Worm (Caenorhabditis elegans) whole organism, young adult: ENCODE measurements around the gene snb-1.

ENCODE experiments used
- B0019.2 ChIP-seq: fragments of 200-800 bp; sonication (Bioruptor generic); conservative IDR thresholded peaks from 2 replicates; pipeline ENCODE4 v1.3.6; 2022; ENCODE audit warnings: missing genetic modification reagents, missing genetic modification characterization, missing compliant biosample characterization
- C17E4.6 ChIP-seq: fragments of 200-800 bp; sonication (Bioruptor generic); IDR thresholded peaks from 2 replicates; pipeline ENCODE4 v1.3.6; 2022; ENCODE audit warnings: missing genetic modification reagents, missing genetic modification characterization, missing compliant biosample characterization
- D2030.7 ChIP-seq: fragments of 200-800 bp; sonication (Bioruptor generic); IDR thresholded peaks from 2 replicates; pipeline ENCODE4 v1.3.6; 2022; ENCODE audit warnings: missing genetic modification reagents, missing genetic modification characterization, missing compliant biosample characterization
- F22D6.2 ChIP-seq: sonication (generic microtip); optimal IDR thresholded peaks from 2 replicates; lab custom pipeline; 2016; ENCODE audit warnings: mild to moderate bottlenecking, missing genetic modification characterization, missing compliant biosample characterization
- F33H1.4 ChIP-seq: fragments of 200-800 bp; sonication (Bioruptor generic); IDR thresholded peaks from 2 replicates; pipeline ENCODE4 v1.3.6; 2022; ENCODE audit warnings: missing genetic modification reagents, missing genetic modification characterization, missing compliant biosample characterization
- F37B4.10 ChIP-seq: fragments of 200-800 bp; sonication (Bioruptor generic); IDR thresholded peaks from 2 replicates; pipeline ENCODE4 v1.3.6; 2022; ENCODE audit warnings: missing genetic modification characterization, missing compliant biosample characterization
- F49E8.2 ChIP-seq: sonication (generic microtip); optimal IDR thresholded peaks from 3 replicates; lab custom pipeline; 2017; ENCODE audit warnings: missing genetic modification characterization, mild to moderate bottlenecking, missing compliant biosample characterization, antibody characterized with exemption, moderate library complexity; ENCODE audit not compliant: insufficient read depth
- K11D2.4 ChIP-seq: fragments of 200-800 bp; sonication (Bioruptor generic); IDR thresholded peaks from 2 replicates; pipeline ENCODE4 v1.3.6; 2022; ENCODE audit warnings: missing genetic modification reagents, missing genetic modification characterization, missing compliant biosample characterization
- T07F8.4 ChIP-seq: sonication (generic microtip); optimal IDR thresholded peaks from 2 replicates; lab custom pipeline; 2016; ENCODE audit warnings: mild to moderate bottlenecking, missing genetic modification characterization, moderate library complexity, missing compliant biosample characterization
- Y53F4B.3 ChIP-seq: fragments of 200-800 bp; sonication (Bioruptor generic); IDR thresholded peaks from 2 replicates; pipeline ENCODE4 v1.3.6; 2022; ENCODE audit warnings: missing genetic modification reagents, missing genetic modification characterization, missing compliant biosample characterization
- Y56A3A.18 ChIP-seq: fragments of 200-800 bp; sonication (Bioruptor generic); IDR thresholded peaks from 2 replicates; pipeline ENCODE4 v1.3.6; 2022; ENCODE audit warnings: missing genetic modification reagents, missing genetic modification characterization, missing compliant biosample characterization
- akir-1 ChIP-seq: fragments of 200-800 bp; sonication (Bioruptor generic); optimal IDR thresholded peaks from 2 replicates; lab custom pipeline; 2018; ENCODE audit warnings: mild to moderate bottlenecking, missing genetic modification characterization, moderate library complexity, missing compliant biosample characterization
- aptf-3 ChIP-seq: fragments of 200-800 bp; sonication (Bioruptor generic); IDR thresholded peaks from 2 replicates; pipeline ENCODE4 v1.3.6; 2022; ENCODE audit warnings: missing genetic modification characterization, missing compliant biosample characterization
- bed-1 ChIP-seq: fragments of 200-800 bp; sonication (Bioruptor generic); IDR thresholded peaks from 2 replicates; pipeline ENCODE4 v1.3.6; 2022; ENCODE audit warnings: missing genetic modification reagents, missing genetic modification characterization, missing compliant biosample characterization
- ceh-100 ChIP-seq: fragments of 200-800 bp; sonication (Bioruptor generic); IDR thresholded peaks from 2 replicates; pipeline ENCODE4 v1.3.6; 2022; ENCODE audit warnings: missing genetic modification reagents, missing genetic modification characterization, missing compliant biosample characterization
- ceh-27 ChIP-seq: fragments of 200-800 bp; sonication (Bioruptor generic); optimal IDR thresholded peaks from 2 replicates; lab custom pipeline; 2018; ENCODE audit warnings: mild to moderate bottlenecking, missing genetic modification characterization, moderate library complexity, missing compliant biosample characterization
- ceh-40 ChIP-seq: fragments of 200-800 bp; sonication (Bioruptor generic); IDR thresholded peaks from 2 replicates; pipeline ENCODE4 v1.3.6; 2022; ENCODE audit warnings: missing genetic modification characterization, missing compliant biosample characterization
- ceh-91 ChIP-seq: fragments of 200-800 bp; sonication (Bioruptor generic); IDR thresholded peaks from 2 replicates; pipeline ENCODE4 v1.3.6; 2022; ENCODE audit warnings: missing genetic modification reagents, missing genetic modification characterization, missing compliant biosample characterization
- chd-7 ChIP-seq: sonication (generic microtip); optimal IDR thresholded peaks from 2 replicates; lab custom pipeline; 2016; ENCODE audit warnings: mild to moderate bottlenecking, missing genetic modification characterization, moderate library complexity, missing compliant biosample characterization
- dox-1 ChIP-seq: fragments of 200-800 bp; sonication (Bioruptor generic); IDR thresholded peaks from 2 replicates; pipeline ENCODE4 v1.3.6; 2022; ENCODE audit warnings: missing genetic modification reagents, missing genetic modification characterization, missing compliant biosample characterization
- dpl-1 ChIP-seq: fragments of 150-350 bp; optimal IDR thresholded peaks from 2 replicates; lab custom pipeline; 2014; ENCODE audit warnings: missing biosample characterization, missing genetic modification reagents, missing genetic modification characterization
- efl-1 ChIP-seq: fragments of 150-350 bp; optimal IDR thresholded peaks from 2 replicates; lab custom pipeline; 2014; ENCODE audit warnings: missing biosample characterization, missing genetic modification reagents, missing genetic modification characterization
- egl-44 ChIP-seq: fragments of 200-800 bp; sonication (Bioruptor generic); IDR thresholded peaks from 2 replicates; pipeline ENCODE4 v1.3.6; 2022; ENCODE audit warnings: missing genetic modification reagents, missing genetic modification characterization, missing compliant biosample characterization
- ets-4 ChIP-seq: fragments of 200-800 bp; sonication (Bioruptor generic); optimal IDR thresholded peaks from 2 replicates; lab custom pipeline; 2018; ENCODE audit warnings: mild to moderate bottlenecking, missing genetic modification characterization, missing compliant biosample characterization
- hmg-1.2 ChIP-seq: fragments of 200-800 bp; sonication (Bioruptor generic); IDR thresholded peaks from 2 replicates; pipeline ENCODE4 v1.3.6; 2022; ENCODE audit warnings: missing genetic modification reagents, missing genetic modification characterization, missing compliant biosample characterization
- hrde-1 ChIP-seq: sonication (generic microtip); optimal IDR thresholded peaks from 2 replicates; lab custom pipeline; 2016; ENCODE audit warnings: missing genetic modification characterization, mild to moderate bottlenecking, missing compliant biosample characterization, moderate library complexity, missing genotype, missing genetic modification reagents, borderline replicate concordance
- lin-35 ChIP-seq, 3 experiments: fragments of 150-350 bp in 2 of 3; sonication (generic microtip) in 1 of 3; optimal IDR thresholded peaks; 2 replicates each; lab custom pipeline; 2014 to 2018; ENCODE audit warnings: missing biosample characterization in 3 of 3, missing genetic modification characterization in 3 of 3, missing genetic modification reagents in 3 of 3
- lin-54 ChIP-seq: fragments of 200-800 bp; sonication (Bioruptor generic); optimal IDR thresholded peaks from 2 replicates; lab custom pipeline; 2018; ENCODE audit warnings: mild to moderate bottlenecking, missing genetic modification characterization, missing compliant biosample characterization
- lsl-1 ChIP-seq: fragments of 200-800 bp; sonication (Bioruptor generic); optimal IDR thresholded peaks from 2 replicates; lab custom pipeline; 2018; ENCODE audit warnings: mild to moderate bottlenecking, missing genetic modification characterization, moderate library complexity, missing compliant biosample characterization
- madf-10 ChIP-seq: sonication (generic microtip); optimal IDR thresholded peaks from 2 replicates; lab custom pipeline; 2016; ENCODE audit warnings: mild to moderate bottlenecking, missing genetic modification characterization, missing compliant biosample characterization
- madf-3 ChIP-seq: fragments of 200-800 bp; sonication (Bioruptor generic); IDR thresholded peaks from 2 replicates; pipeline ENCODE4 v1.3.6; 2022; ENCODE audit warnings: missing genetic modification reagents, missing genetic modification characterization, missing compliant biosample characterization
- madf-6 ChIP-seq: fragments of 200-800 bp; sonication (Bioruptor generic); IDR thresholded peaks from 2 replicates; pipeline ENCODE4 v1.3.6; 2022; ENCODE audit warnings: missing genetic modification reagents, missing genetic modification characterization, missing compliant biosample characterization
- madf-8 ChIP-seq: fragments of 200-800 bp; sonication (Bioruptor generic); conservative IDR thresholded peaks from 2 replicates; pipeline ENCODE4 v1.3.6; 2022; ENCODE audit warnings: missing genetic modification reagents, missing genetic modification characterization, missing compliant biosample characterization
- mcd-1 ChIP-seq: fragments of 200-800 bp; sonication (Bioruptor generic); IDR thresholded peaks from 2 replicates; pipeline ENCODE4 v1.3.6; 2022; ENCODE audit warnings: missing genetic modification reagents, missing genetic modification characterization, missing compliant biosample characterization
- nhr-120 ChIP-seq: fragments of 200-800 bp; sonication (Bioruptor generic); IDR thresholded peaks from 2 replicates; pipeline ENCODE4 v1.3.6; 2022; ENCODE audit warnings: missing genetic modification characterization, missing compliant biosample characterization
- rcor-1 ChIP-seq: fragments of 200-800 bp; sonication (Bioruptor generic); IDR thresholded peaks from 2 replicates; pipeline ENCODE4 v1.3.6; 2022; ENCODE audit warnings: missing genetic modification reagents, missing genetic modification characterization, missing compliant biosample characterization
- repo-1 ChIP-seq: sonication (generic microtip); optimal IDR thresholded peaks from 2 replicates; lab custom pipeline; 2017; ENCODE audit warnings: mild to moderate bottlenecking, missing genetic modification characterization, missing compliant biosample characterization
- sdz-38 ChIP-seq: sonication (generic microtip); optimal IDR thresholded peaks from 2 replicates; lab custom pipeline; 2016; ENCODE audit warnings: missing genotype, missing genetic modification characterization, missing compliant biosample characterization
- snpc-3.4 ChIP-seq: sonication (generic microtip); optimal IDR thresholded peaks from 2 replicates; lab custom pipeline; 2017; ENCODE audit warnings: missing genetic modification characterization, mild to moderate bottlenecking, missing compliant biosample characterization, antibody characterized with exemption, moderate library complexity, missing genotype, missing genetic modification reagents
- snpc-4 ChIP-seq, 5 experiments: fragments of 150-350 bp in 1 of 5; sonication (generic microtip) in 4 of 5; optimal IDR thresholded peaks; 2 replicates each; lab custom pipeline; 2014 to 2018; ENCODE audit warnings: missing genetic modification characterization in 5 of 5, missing biosample characterization in 3 of 5, antibody characterized with exemption in 2 of 5, mild to moderate bottlenecking in 2 of 5, missing compliant biosample characterization in 2 of 5, missing genotype in 2 of 5, moderate library complexity in 2 of 5, missing genetic modification reagents in 1 of 5
- sptf-2 ChIP-seq: fragments of 200-800 bp; sonication (Bioruptor generic); optimal IDR thresholded peaks from 2 replicates; lab custom pipeline; 2018; ENCODE audit warnings: mild to moderate bottlenecking, missing genetic modification characterization, missing compliant biosample characterization
- tlf-1 ChIP-seq: fragments of 200-800 bp; sonication (Bioruptor generic); optimal IDR thresholded peaks from 2 replicates; lab custom pipeline; 2018; ENCODE audit warnings: mild to moderate bottlenecking, missing genetic modification characterization, missing compliant biosample characterization
- xnd-1 ChIP-seq: sonication (generic microtip); optimal IDR thresholded peaks from 2 replicates; lab custom pipeline; 2016; ENCODE audit warnings: missing genotype, missing genetic modification reagents, missing genetic modification characterization, missing compliant biosample characterization
- ztf-28 ChIP-seq: fragments of 200-800 bp; sonication (Bioruptor generic); IDR thresholded peaks from 2 replicates; pipeline ENCODE4 v1.3.6; 2022; ENCODE audit warnings: missing genetic modification reagents, missing genetic modification characterization, missing compliant biosample characterization

snb-1 gene

ce11 chrV:6611504-6611903 lies 44.8 kb downstream of the snb-1 start:
- peak; percentile 69 for TF ChIP-seq lin-54 (GFP tag; lab: Kevin White, UChicago)
- no peak for TF ChIP-seq ceh-40
- peak; percentile 75 for TF ChIP-seq efl-1 (GFP tag; lab: Kevin White, UChicago)
- TF ChIP-seq sptf-2 (GFP tag; lab: Kevin White, UChicago), result no peak
- no peak for TF ChIP-seq ceh-100 (GFP tag; lab: Robert Waterston, UW)
- TF ChIP-seq lin-35 (GFP tag; optimal IDR thresholded peaks at IDR 0.05; lab: Kevin White, UChicago), result peak in 1 of 3 experiments; percentile 19
- peak; percentile 56 for TF ChIP-seq F33H1.4 (GFP tag; lab: Robert Waterston, UW)
- no peak for TF ChIP-seq akir-1 (GFP tag; lab: Kevin White, UChicago)
- TF ChIP-seq snpc-3.4 (tag; lab: Kevin White, UChicago), result peak; percentile 45
- no peak for TF ChIP-seq chd-7 (tag; lab: Kevin White, UChicago)
- TF ChIP-seq snpc-4 (GFP tag; optimal IDR thresholded peaks at IDR 0.05; lab: Kevin White, UChicago), result no peak
- peak in 1 of 4 experiments; percentile 1 for TF ChIP-seq snpc-4 (tag; optimal IDR thresholded peaks at IDR 0.05; lab: Kevin White, UChicago)
- peak; percentile 92 for TF ChIP-seq madf-8 (GFP tag; lab: Robert Waterston, UW)
- TF ChIP-seq F22D6.2, result no peak
- no peak for TF ChIP-seq F37B4.10 (GFP tag; lab: Robert Waterston, UW)
- no peak for TF ChIP-seq sdz-38 (tag; lab: Kevin White, UChicago)
- 0 out of 2 replicates have a peak, but pooled peaks have one; percentile 20 for TF ChIP-seq rcor-1 (GFP tag; lab: Robert Waterston, UW)
- 0 out of 2 replicates have a peak, but pooled peaks have one; percentile 15 for TF ChIP-seq B0019.2 (GFP tag; lab: Robert Waterston, UW)
- no peak for TF ChIP-seq tlf-1 (GFP tag; lab: Kevin White, UChicago)
- TF ChIP-seq D2030.7 (GFP tag; lab: Robert Waterston, UW), result peak; percentile 24; the same call in 1 of the 2 replicates
- peak; percentile 71 for TF ChIP-seq xnd-1
- peak; percentile 20; the same call in 1 of the 2 replicates for TF ChIP-seq hmg-1.2
- peak; percentile 91 for TF ChIP-seq lsl-1 (GFP tag; lab: Kevin White, UChicago)
- no peak for TF ChIP-seq C17E4.6
- peak; percentile 0 for TF ChIP-seq F49E8.2 (tag; lab: Kevin White, UChicago)
- no peak for TF ChIP-seq K11D2.4 (GFP tag; lab: Robert Waterston, UW)
- peak; percentile 42 for TF ChIP-seq dpl-1
- peak; percentile 69 for TF ChIP-seq ceh-91 (GFP tag; lab: Robert Waterston, UW)
- 0 out of 2 replicates have a peak, but pooled peaks have one; percentile 12 for TF ChIP-seq dox-1 (GFP tag; lab: Robert Waterston, UW)
- peak; percentile 95 for TF ChIP-seq madf-6 (GFP tag; lab: Robert Waterston, UW)
- no peak for TF ChIP-seq T07F8.4 (tag; lab: Kevin White, UChicago)

ce11 chrV:6611058-6611457 lies 45.2 kb downstream of the snb-1 start, which contains the start of gene gon-14:
gon-14 (minus strand) TSS chrV:6611158.
- no peak for TF ChIP-seq ets-4 (GFP tag; lab: Kevin White, UChicago)
- TF ChIP-seq repo-1, result no peak
- no peak for TF ChIP-seq bed-1 (GFP tag; lab: Robert Waterston, UW)
- TF ChIP-seq egl-44 (GFP tag; lab: Robert Waterston, UW), result no peak
- no peak for TF ChIP-seq rcor-1 (GFP tag; lab: Robert Waterston, UW)
- no peak for TF ChIP-seq K11D2.4 (GFP tag; lab: Robert Waterston, UW)
- TF ChIP-seq aptf-3 (GFP tag; lab: Robert Waterston, UW), result no peak
- TF ChIP-seq, all 124 proteins: peak for 0

ce11 chrV:6606197-6606596 lies 50.1 kb downstream of the snb-1 start:
- no peak for TF ChIP-seq ceh-27 (GFP tag; lab: Kevin White, UChicago)
- peak; percentile 10 for TF ChIP-seq sptf-2 (GFP tag; lab: Kevin White, UChicago)
- TF ChIP-seq Y53F4B.3 (GFP tag; lab: Robert Waterston, UW), result no peak
- TF ChIP-seq Y56A3A.18 (GFP tag; lab: Robert Waterston, UW), result no peak
- no peak for TF ChIP-seq mcd-1 (GFP tag; lab: Robert Waterston, UW)
- TF ChIP-seq repo-1, result peak; percentile 3
- no peak for TF ChIP-seq dox-1 (GFP tag; lab: Robert Waterston, UW)
- TF ChIP-seq madf-3, result 0 out of 2 replicates have a peak, but pooled peaks have one; percentile 45
- no peak for TF ChIP-seq nhr-120 (GFP tag; lab: Robert Waterston, UW)
- peak; percentile 37 for TF ChIP-seq hrde-1
- peak in 1 of 3 experiments; percentile 18 for TF ChIP-seq lin-35 (GFP tag; optimal IDR thresholded peaks at IDR 0.05; lab: Kevin White, UChicago)
- TF ChIP-seq madf-10, result no peak
- TF ChIP-seq F37B4.10 (GFP tag; lab: Robert Waterston, UW), result no peak
- peak; percentile 29; the same call in 1 of the 2 replicates for TF ChIP-seq madf-6 (GFP tag; lab: Robert Waterston, UW)
- TF ChIP-seq ztf-28 (GFP tag; lab: Robert Waterston, UW), result no peak
